Fruit fly (Drosophila melanogaster) whole organism, wandering third instar larva: Measurements from ENCODE around the gene alpha-Man-IIa.

ENCODE experiments used
- CrebA ChIP-seq: fragments of 200-800 bp; sonication (Bioruptor generic); optimal IDR thresholded peaks from 2 replicates; lab custom pipeline; 2016; ENCODE audit warnings: missing biosample characterization, mild to moderate bottlenecking, missing genetic modification characterization, borderline replicate concordance
- h ChIP-seq: fragments of 200-800 bp; sonication (Bioruptor generic); optimal IDR thresholded peaks from 3 replicates; lab custom pipeline; 2016; ENCODE audit warnings: missing biosample characterization, mild to moderate bottlenecking, missing genetic modification characterization
- lola ChIP-seq: fragments of >200 bp; optimal IDR thresholded peaks from 2 replicates; lab custom pipeline; 2017; ENCODE audit warnings: missing biosample characterization, missing genetic modification characterization

DNA sequence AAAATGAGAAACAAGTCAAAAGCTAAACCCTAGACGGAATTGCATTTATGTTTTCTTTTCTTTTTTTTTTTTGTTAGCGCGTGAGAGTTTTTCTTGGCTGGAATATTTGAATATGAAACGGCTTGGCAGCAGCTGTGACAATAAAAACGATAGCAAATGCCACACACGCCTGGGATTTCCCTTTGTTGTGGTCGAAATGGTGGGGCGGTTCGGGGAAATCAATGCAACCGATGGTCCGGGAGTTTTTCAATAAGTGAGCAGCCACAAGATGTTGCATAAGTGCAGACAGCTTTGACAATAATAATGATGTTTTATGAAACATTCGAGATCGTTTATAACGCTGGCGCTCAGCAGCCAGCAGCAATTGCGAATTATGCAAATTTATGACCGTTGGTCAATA lies 35.6 kb upstream of the alpha-Man-IIa start:
- no peak for TF ChIP-seq h (GFP tag; lab: Kevin White, UChicago)
- no peak for TF ChIP-seq CrebA (GFP tag; lab: Kevin White, UChicago)
- TF ChIP-seq lola (GFP tag; lab: Kevin White, UChicago) = no peak
